Worm (Caenorhabditis elegans): Measurements from ENCODE around the gene cest-17.

Gene cest-17

DNA sequence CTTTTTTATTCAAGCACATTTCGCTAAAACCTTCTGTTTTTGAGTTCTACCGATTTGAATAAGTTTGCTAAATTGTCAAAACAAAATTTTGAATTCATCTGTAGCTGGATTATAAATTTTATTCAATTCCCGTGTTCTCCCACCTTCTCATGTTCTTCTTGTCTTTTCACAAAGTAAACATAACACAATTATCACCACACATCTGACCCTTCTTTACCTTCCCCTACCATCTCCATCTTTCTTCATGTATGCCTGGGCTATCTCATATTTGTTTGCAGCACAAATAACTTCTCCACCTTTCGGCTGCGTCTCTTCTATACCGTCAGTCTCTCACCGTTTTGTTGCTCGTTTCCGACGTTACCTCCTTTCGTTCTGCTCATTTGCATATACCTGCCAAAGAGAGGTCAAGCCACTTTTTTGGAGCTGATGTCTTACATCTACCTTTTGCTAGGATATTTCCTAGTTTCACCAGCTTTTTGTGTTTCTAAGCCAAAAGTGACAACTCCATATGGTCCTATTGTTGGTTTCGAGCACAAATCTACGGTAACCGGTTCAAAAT, at the start of gene cest-17:
cest-17 (plus strand) TSS at position 248 of the 559 bp plus-strand sequence.
- TF ChIP-seq unc-62 (GFP tag; optimal IDR thresholded peaks at IDR 0.05) = no peak
- TF ChIP-seq unc-120 (tag; optimal IDR thresholded peaks at IDR 0.05; ENCODE audit: poor library complexity, severe bottlenecking) = no peak
- no peak for TF ChIP-seq ces-1 (GFP tag; optimal IDR thresholded peaks at IDR 0.05)
- TF ChIP-seq cnd-1 (tag; optimal IDR thresholded peaks at IDR 0.05) = no peak
- TF ChIP-seq drap-1 (GFP tag; optimal IDR thresholded peaks at IDR 0.05) = no peak
- TF ChIP-seq elt-1 (tag; optimal IDR thresholded peaks at IDR 0.05; ENCODE audit: borderline replicate concordance, insufficient read depth) = no peak
- TF ChIP-seq mls-2 (tag; optimal IDR thresholded peaks at IDR 0.05) = no peak
- TF ChIP-seq flh-1 (GFP tag; optimal IDR thresholded peaks at IDR 0.05) = no peak
- TF ChIP-seq pha-4 (tag; optimal IDR thresholded peaks at IDR 0.05) = peak; percentile 6
- TF ChIP-seq ztf-11 (tag; optimal IDR thresholded peaks at IDR 0.05) = no peak
- no peak for TF ChIP-seq mep-1 (tag; optimal IDR thresholded peaks at IDR 0.05)
- peak; percentile 0 for TF ChIP-seq nhr-2 (tag; optimal IDR thresholded peaks at IDR 0.05)
- TF ChIP-seq lin-32 (GFP tag; optimal IDR thresholded peaks at IDR 0.05) = no peak
- no peak for TF ChIP-seq tbx-8 (GFP tag; optimal IDR thresholded peaks at IDR 0.05)

DNA sequence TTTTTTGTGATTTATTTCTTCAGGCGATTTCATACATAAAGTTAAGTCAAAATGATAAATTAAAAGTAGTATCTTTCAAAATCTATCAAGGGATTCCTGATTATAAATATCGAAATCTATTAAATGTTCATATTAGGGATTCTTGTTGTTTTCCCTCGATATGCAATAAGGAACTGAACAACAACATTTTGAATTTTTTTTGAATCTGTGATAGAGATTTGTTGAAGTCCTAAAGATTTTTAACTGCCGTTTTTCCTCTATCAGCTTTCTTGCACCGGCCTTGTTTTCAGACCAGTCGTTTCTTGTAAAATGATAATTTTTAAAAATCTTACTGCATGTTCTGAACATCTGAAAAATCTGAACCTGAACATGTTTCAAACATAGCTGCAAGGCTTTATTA, 47.4 kb upstream of the cest-17 start:
- TF ChIP-seq blmp-1 (tag; optimal IDR thresholded peaks at IDR 0.05) (no peak), mls-2 (tag; optimal IDR thresholded peaks at IDR 0.05) (no peak), pha-4 (tag; optimal IDR thresholded peaks at IDR 0.05) (no peak), drap-1 (GFP tag; optimal IDR thresholded peaks at IDR 0.05) (no peak), sem-2 (GFP tag; optimal IDR thresholded peaks at IDR 0.05) (no peak), cnd-1 (tag; optimal IDR thresholded peaks at IDR 0.05) (no peak), ceh-43 (GFP tag; optimal IDR thresholded peaks at IDR 0.05) (no peak), nhr-2 (tag; optimal IDR thresholded peaks at IDR 0.05) (no peak), bed-3 (GFP tag; optimal IDR thresholded peaks at IDR 0.05) (no peak), M03D4.4 (tag; optimal IDR thresholded peaks at IDR 0.05) (no peak), elt-3 (tag; optimal IDR thresholded peaks at IDR 0.05) (no peak), tbx-8 (GFP tag; optimal IDR thresholded peaks at IDR 0.05) (no peak), unc-39 (tag; optimal IDR thresholded peaks at IDR 0.05) (no peak), ceh-39 (tag; optimal IDR thresholded peaks at IDR 0.05) (no peak), nhr-237 (tag; optimal IDR thresholded peaks at IDR 0.05) (no peak), nhr-12 (tag; optimal IDR thresholded peaks at IDR 0.05) (no peak), mab-5 (tag; optimal IDR thresholded peaks at IDR 0.05) (no peak), nhr-28 (tag; optimal IDR thresholded peaks at IDR 0.05) (no peak), flh-1 (GFP tag; optimal IDR thresholded peaks at IDR 0.05) (no peak)

DNA sequence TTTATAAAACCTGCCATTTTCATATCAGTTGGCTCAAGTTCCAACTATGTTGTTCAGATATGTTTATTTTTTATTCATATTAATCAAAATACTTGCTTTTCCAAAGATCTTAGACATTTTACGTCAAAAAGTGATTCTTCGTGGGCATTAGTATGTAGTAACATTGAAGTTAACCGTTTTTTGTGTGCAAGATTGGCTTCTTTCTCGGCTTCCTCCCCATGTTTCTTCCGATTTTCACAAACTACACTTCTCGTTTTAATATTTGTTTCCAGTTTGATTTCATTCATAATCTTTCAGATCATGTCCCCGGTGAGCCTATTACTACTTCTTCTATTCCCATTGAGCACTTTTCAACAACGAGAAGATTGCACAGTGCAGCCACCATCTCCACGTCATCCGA, 45.7 kb upstream of the cest-17 start, which contains the start of gene sul-2:
sul-2 (plus strand) TSS at position 301 of the 400 bp plus-strand sequence.
- TF ChIP-seq drap-1 (GFP tag; optimal IDR thresholded peaks at IDR 0.05) (no peak), unc-120 (tag; optimal IDR thresholded peaks at IDR 0.05; ENCODE audit: poor library complexity, severe bottlenecking) (no peak), elt-3 (tag; optimal IDR thresholded peaks at IDR 0.05) (no peak), lin-13 (tag; optimal IDR thresholded peaks at IDR 0.05) (no peak), sptf-1 (tag; optimal IDR thresholded peaks at IDR 0.05) (no peak), cnd-1 (tag; optimal IDR thresholded peaks at IDR 0.05) (no peak)

DNA sequence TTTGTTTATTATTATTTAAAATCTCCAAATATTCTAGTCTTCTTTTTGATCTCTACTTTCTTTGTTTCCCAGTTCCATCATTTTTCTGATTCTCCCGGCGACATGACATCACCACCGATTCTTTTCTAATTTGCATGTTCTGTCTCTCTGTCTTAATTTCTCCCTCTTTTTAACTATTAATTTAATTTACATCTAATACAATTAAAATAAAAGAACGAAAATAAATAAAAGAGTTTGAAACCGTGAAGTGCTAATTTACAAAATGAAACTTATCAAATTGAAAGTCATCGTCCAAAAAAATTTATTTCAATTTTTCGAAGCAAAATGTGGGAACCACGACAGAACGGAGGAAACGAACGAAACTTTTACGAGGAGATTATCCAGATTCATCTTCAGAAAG, 43.5 kb upstream of the cest-17 start, which contains the start of gene F20D6.6:
F20D6.6 (plus strand) TSS at position 301 of the 400 bp plus-strand sequence.
- no peak for TF ChIP-seq hlh-1 (tag; optimal IDR thresholded peaks at IDR 0.05)
- TF ChIP-seq drap-1 (GFP tag; optimal IDR thresholded peaks at IDR 0.05) = no peak
- no peak for TF ChIP-seq flh-1 (GFP tag; optimal IDR thresholded peaks at IDR 0.05)
- no peak for TF ChIP-seq ceh-43 (GFP tag; optimal IDR thresholded peaks at IDR 0.05)
- TF ChIP-seq ham-2 (GFP tag; optimal IDR thresholded peaks at IDR 0.05) = no peak
- no peak for TF ChIP-seq nhr-28 (tag; optimal IDR thresholded peaks at IDR 0.05)
- no peak for TF ChIP-seq nhr-2 (tag; optimal IDR thresholded peaks at IDR 0.05)
- no peak for TF ChIP-seq tbx-8 (GFP tag; optimal IDR thresholded peaks at IDR 0.05)
- TF ChIP-seq unc-120 (tag; optimal IDR thresholded peaks at IDR 0.05; ENCODE audit: poor library complexity, severe bottlenecking) = no peak
- no peak for TF ChIP-seq blmp-1 (tag; optimal IDR thresholded peaks at IDR 0.05)
- TF ChIP-seq elt-3 (tag; optimal IDR thresholded peaks at IDR 0.05) = no peak
- TF ChIP-seq sptf-1 (tag; optimal IDR thresholded peaks at IDR 0.05) = no peak
- TF ChIP-seq sem-2 (GFP tag; optimal IDR thresholded peaks at IDR 0.05) = no peak
- TF ChIP-seq nhr-12 (tag; optimal IDR thresholded peaks at IDR 0.05) = no peak
- TF ChIP-seq bed-3 (GFP tag; optimal IDR thresholded peaks at IDR 0.05) = no peak
- no peak for TF ChIP-seq unc-39 (tag; optimal IDR thresholded peaks at IDR 0.05)
- no peak for TF ChIP-seq elt-1 (tag; optimal IDR thresholded peaks at IDR 0.05; ENCODE audit: borderline replicate concordance, insufficient read depth)
- TF ChIP-seq mab-5 (tag; optimal IDR thresholded peaks at IDR 0.05) = no peak
- TF ChIP-seq ztf-11 (tag; optimal IDR thresholded peaks at IDR 0.05) = no peak
- TF ChIP-seq mls-2 (tag; optimal IDR thresholded peaks at IDR 0.05) = no peak
